Fruit fly (Drosophila melanogaster) whole organism, embryonic: ENCODE results near the gene CG7378.

ENCODE experiments used
- CG10959 ChIP-seq: fragments of 200-800 bp; sonication (Bioruptor generic); IDR thresholded peaks from 2 replicates; pipeline ENCODE4 v1.3.6; 2022; ENCODE audit warnings: missing biosample characterization, missing genetic modification characterization
- HmgZ ChIP-seq: fragments of 200-800 bp; sonication (Bioruptor generic); optimal IDR thresholded peaks from 2 replicates; lab custom pipeline; 2018; ENCODE audit warnings: missing biosample characterization, mild to moderate bottlenecking, missing genetic modification characterization

DNA sequence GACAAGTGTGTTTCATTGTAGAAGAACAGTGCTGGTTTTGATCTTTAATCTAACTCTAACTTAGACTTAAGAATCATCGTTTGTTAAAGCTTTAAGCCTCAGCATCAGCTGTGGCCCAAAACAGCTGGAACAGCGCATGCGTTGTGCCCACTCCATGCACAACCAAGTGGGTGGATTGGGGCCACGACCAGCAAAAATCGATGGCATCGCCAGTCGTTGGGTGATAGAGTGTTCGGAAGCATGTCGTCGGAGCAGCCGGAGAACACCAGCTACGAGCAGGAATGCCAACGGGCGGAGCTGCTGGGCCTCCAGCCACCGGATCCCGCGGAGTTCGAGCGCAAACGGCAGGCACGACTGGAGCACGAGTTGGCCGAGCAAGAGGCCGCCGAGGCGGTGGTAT lies 40.1 kb upstream of the CG7378 start, which contains the start of gene CG32544:
- TF ChIP-seq CG10959 (no peak), HmgZ (tag; lab: Kevin White, UChicago) (no peak)
